Fruit fly (Drosophila melanogaster): ENCODE data around the gene CG15403.

The CG15403 gene

DNA sequence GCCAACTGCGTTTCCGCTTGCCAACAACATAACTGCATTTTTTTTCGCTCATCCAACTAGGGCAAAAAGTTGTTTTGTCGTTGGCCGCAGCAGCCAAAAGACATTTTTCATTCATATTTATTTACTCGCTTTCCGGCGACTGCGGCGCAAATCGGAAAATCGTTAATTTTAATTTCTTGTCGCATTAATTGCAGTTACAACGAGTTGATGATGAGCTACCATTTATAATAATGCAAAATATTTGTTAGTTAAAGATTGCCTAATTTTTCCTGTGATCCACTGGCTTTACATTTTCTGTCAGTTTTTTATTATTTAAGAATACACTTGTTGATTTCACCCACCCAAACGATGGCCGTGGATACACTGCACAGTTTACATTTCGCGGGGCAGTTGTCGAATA lies 19.1 kb upstream of the CG15403 start, which contains the start of gene PpD6:
TSS of gene PpD6 (plus strand) at position 301 of the 400 bp plus-strand sequence.
- no peak for TF ChIP-seq Clk (GFP tag; optimal IDR thresholded peaks at IDR 0.05)
- no peak for TF ChIP-seq tj (GFP tag; optimal IDR thresholded peaks at IDR 0.05)
- TF ChIP-seq kay (GFP tag; ENCODE audit: borderline replicate concordance), result no peak
- no peak for TF ChIP-seq CG5204 (GFP tag; optimal IDR thresholded peaks at IDR 0.05)
- no peak for TF ChIP-seq pad (GFP tag; optimal IDR thresholded peaks at IDR 0.05)
- TF ChIP-seq CG12768 (GFP tag; optimal IDR thresholded peaks at IDR 0.05), result no peak
- no peak for TF ChIP-seq CG11617 (GFP tag; optimal IDR thresholded peaks at IDR 0.05)
- TF ChIP-seq CG14711 (tag; optimal IDR thresholded peaks at IDR 0.05), result no peak
- TF ChIP-seq CG33017 (tag; optimal IDR thresholded peaks at IDR 0.05), result no peak
- TF ChIP-seq CG7045 (GFP tag; optimal IDR thresholded peaks at IDR 0.05), result no peak
- no peak for TF ChIP-seq cnc (optimal IDR thresholded peaks at IDR 0.05)
- TF ChIP-seq bab1 (GFP tag; optimal IDR thresholded peaks at IDR 0.05), result no peak
- no peak for TF ChIP-seq ovo (GFP tag; optimal IDR thresholded peaks at IDR 0.05)
- no peak for TF ChIP-seq CG7101 (tag; optimal IDR thresholded peaks at IDR 0.05)
- no peak for TF ChIP-seq Mnt (GFP tag; optimal IDR thresholded peaks at IDR 0.05)
- no peak for TF ChIP-seq Crg-1 (GFP tag; optimal IDR thresholded peaks at IDR 0.05)
- no peak for TF ChIP-seq CG1620 (GFP tag; optimal IDR thresholded peaks at IDR 0.05)
- TF ChIP-seq cic (GFP tag; optimal IDR thresholded peaks at IDR 0.05), result no peak

DNA sequence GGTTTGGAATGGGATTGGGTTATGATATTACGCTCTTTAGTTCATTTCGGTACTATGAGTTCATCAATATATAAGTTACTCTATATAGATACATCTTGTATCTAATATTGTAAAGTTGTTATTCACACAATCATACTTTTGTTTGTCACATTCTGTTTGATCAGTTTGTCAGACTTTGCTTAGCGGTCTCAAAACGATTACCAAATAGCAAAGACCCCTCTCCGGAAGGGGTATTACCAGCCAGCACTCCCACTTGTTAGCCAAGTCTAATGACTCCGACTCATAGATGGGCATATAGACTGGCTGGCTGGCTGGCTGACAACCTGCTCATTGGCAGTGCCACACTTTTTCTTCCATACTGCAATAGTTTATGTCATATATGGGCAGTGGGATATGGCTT lies 14.3 kb upstream of the CG15403 start:
- TF ChIP-seq CG14711 (tag; optimal IDR thresholded peaks at IDR 0.05) (no peak), Crg-1 (GFP tag; optimal IDR thresholded peaks at IDR 0.05) (no peak), bab1 (GFP tag; optimal IDR thresholded peaks at IDR 0.05) (no peak), ovo (GFP tag; optimal IDR thresholded peaks at IDR 0.05) (no peak), Clk (GFP tag; optimal IDR thresholded peaks at IDR 0.05) (no peak), Mnt (GFP tag; optimal IDR thresholded peaks at IDR 0.05) (no peak), Hr96 (GFP tag; optimal IDR thresholded peaks at IDR 0.05) (no peak), cnc (optimal IDR thresholded peaks at IDR 0.05) (no peak), CG12768 (GFP tag; optimal IDR thresholded peaks at IDR 0.05) (no peak), CG7101 (tag; optimal IDR thresholded peaks at IDR 0.05) (no peak), CG33017 (tag; optimal IDR thresholded peaks at IDR 0.05) (no peak), cic (GFP tag; optimal IDR thresholded peaks at IDR 0.05) (no peak), CG7045 (GFP tag; optimal IDR thresholded peaks at IDR 0.05) (no peak)

DNA sequence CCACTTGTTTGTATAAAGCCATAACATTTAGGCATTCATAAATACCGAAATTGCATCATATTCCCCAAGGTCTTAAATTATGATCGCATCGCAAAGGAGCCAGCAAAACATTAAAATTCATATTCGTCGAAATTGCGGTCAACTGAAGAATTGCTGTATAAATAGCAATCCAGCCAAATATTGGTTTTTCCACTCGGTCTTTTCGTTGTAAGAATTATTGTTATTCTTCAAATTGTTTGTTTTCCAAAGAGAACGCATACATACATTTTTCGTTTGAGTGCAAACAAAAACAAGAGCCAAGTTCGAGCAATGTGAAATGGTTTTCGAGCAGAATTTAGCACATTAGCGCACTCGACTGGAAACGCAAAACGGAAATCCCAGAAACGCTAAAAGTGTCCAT lies 13.5 kb upstream of the CG15403 start:
- TF ChIP-seq CG11617 (GFP tag; optimal IDR thresholded peaks at IDR 0.05) (no peak), toe (GFP tag; optimal IDR thresholded peaks at IDR 0.05) (no peak), Clk (GFP tag; optimal IDR thresholded peaks at IDR 0.05) (no peak), cnc (optimal IDR thresholded peaks at IDR 0.05) (no peak), CG5204 (GFP tag; optimal IDR thresholded peaks at IDR 0.05) (no peak), Hr96 (GFP tag; optimal IDR thresholded peaks at IDR 0.05) (no peak), CG7045 (GFP tag; optimal IDR thresholded peaks at IDR 0.05) (no peak)

DNA sequence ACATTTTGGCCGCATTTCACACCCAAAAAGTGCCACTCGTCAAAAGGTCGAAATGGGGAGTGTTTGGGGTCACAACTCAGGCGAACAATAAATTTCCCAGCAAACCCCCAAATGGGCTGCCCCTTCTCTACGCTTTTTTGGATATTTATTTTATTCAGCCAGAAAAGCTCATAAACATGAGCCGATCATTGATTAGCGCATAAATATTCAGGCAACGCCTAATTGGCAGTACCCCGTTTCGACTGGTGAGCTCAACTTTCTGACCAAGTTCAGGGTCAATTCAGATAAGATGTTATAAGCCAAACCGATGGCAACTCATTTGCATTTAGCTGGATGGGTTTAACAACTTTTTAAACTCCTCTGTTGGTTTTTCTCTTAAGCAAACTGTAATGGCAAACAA lies 8.8 kb upstream of the CG15403 start:
- TF ChIP-seq Crg-1 (GFP tag; optimal IDR thresholded peaks at IDR 0.05) (no peak), CG7045 (GFP tag; optimal IDR thresholded peaks at IDR 0.05) (no peak), bab1 (GFP tag; optimal IDR thresholded peaks at IDR 0.05) (no peak), CG7101 (tag; optimal IDR thresholded peaks at IDR 0.05) (no peak), toe (GFP tag; optimal IDR thresholded peaks at IDR 0.05) (no peak)

DNA sequence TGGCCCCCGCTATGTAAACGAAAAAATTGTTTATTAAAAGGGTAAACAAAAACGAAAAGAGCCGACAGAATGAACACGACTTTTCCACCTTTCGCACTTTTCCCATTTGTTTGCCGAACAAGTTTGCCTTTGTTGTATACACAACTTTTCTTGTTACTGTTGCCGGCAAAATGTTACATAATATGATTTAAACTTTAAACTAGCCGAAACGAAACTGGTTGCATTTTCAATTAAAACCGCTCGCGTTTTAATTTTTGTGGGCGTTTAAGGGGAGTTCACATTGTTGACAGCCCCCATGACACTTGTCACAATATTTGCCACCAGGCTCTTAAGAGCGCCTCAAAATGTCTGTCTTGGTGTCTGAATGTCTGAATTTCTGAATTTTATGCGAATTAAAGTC lies 7.6 kb upstream of the CG15403 start:
- TF ChIP-seq cnc (optimal IDR thresholded peaks at IDR 0.05) (no peak), CG5204 (GFP tag; optimal IDR thresholded peaks at IDR 0.05) (no peak), CG14711 (tag; optimal IDR thresholded peaks at IDR 0.05) (no peak), CG11617 (GFP tag; optimal IDR thresholded peaks at IDR 0.05) (no peak), kay (GFP tag; ENCODE audit: borderline replicate concordance) (no peak), Crg-1 (GFP tag; optimal IDR thresholded peaks at IDR 0.05) (no peak), CG12768 (GFP tag; optimal IDR thresholded peaks at IDR 0.05) (no peak), CG7045 (GFP tag; optimal IDR thresholded peaks at IDR 0.05) (no peak), toe (GFP tag; optimal IDR thresholded peaks at IDR 0.05) (no peak), Mnt (GFP tag; optimal IDR thresholded peaks at IDR 0.05) (no peak), Hr96 (GFP tag; optimal IDR thresholded peaks at IDR 0.05) (no peak), CG7101 (tag; optimal IDR thresholded peaks at IDR 0.05) (no peak), pad (GFP tag; optimal IDR thresholded peaks at IDR 0.05) (no peak), Clk (GFP tag; optimal IDR thresholded peaks at IDR 0.05) (no peak)

DNA sequence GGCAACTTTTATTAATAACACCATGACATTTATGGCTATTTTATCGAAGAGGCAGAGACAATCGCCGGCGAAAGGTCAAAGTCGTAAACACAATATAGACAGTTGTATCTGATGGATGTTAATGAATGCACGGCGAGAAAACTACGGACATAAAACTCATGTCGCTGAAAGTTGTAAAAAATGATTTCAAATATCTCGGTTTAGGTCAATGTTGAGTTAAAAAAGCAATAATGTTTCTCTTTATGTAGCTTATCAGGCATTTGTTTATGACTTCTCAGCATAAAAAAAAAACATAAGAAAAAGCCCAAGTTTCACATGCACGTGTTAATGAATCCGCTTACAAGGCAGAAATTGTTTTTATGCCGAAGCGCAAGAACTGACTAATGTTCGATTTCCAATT lies 7.1 kb upstream of the CG15403 start:
- TF ChIP-seq tj (GFP tag; optimal IDR thresholded peaks at IDR 0.05) (peak; percentile 61), CG14711 (tag; optimal IDR thresholded peaks at IDR 0.05) (no peak)

DNA sequence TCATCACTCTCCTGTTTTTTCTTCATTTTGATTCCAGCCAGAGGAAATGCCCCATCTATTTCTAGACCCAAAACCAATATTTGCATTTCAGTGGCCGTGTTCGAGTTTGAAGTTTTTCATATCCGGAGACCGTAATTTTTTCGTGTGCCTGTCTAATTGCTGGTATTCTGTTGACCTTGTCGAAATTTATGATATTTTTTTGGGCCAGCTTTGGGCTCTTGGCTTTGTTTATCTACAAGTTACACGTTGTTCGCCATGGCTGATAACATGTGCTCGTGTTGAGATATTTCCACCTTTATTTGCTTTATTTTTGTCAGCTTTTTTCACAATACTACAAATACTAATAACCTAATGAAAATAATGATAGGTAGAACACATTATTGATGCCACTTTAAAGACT lies 6.7 kb upstream of the CG15403 start:
- no peak for TF ChIP-seq toe (GFP tag; optimal IDR thresholded peaks at IDR 0.05)
- no peak for TF ChIP-seq cic (GFP tag; optimal IDR thresholded peaks at IDR 0.05)
- no peak for TF ChIP-seq cnc (optimal IDR thresholded peaks at IDR 0.05)
- no peak for TF ChIP-seq CG7101 (tag; optimal IDR thresholded peaks at IDR 0.05)
- TF ChIP-seq CG5204 (GFP tag; optimal IDR thresholded peaks at IDR 0.05), result no peak
- no peak for TF ChIP-seq Crg-1 (GFP tag; optimal IDR thresholded peaks at IDR 0.05)
- no peak for TF ChIP-seq Clk (GFP tag; optimal IDR thresholded peaks at IDR 0.05)
- no peak for TF ChIP-seq tj (GFP tag; optimal IDR thresholded peaks at IDR 0.05)
- no peak for TF ChIP-seq Hr96 (GFP tag; optimal IDR thresholded peaks at IDR 0.05)
- TF ChIP-seq CG12768 (GFP tag; optimal IDR thresholded peaks at IDR 0.05), result no peak
- TF ChIP-seq CG14711 (tag; optimal IDR thresholded peaks at IDR 0.05), result no peak
- no peak for TF ChIP-seq CG33017 (tag; optimal IDR thresholded peaks at IDR 0.05)
